Worm (Caenorhabditis elegans): ENCODE results near the gene fipr-28.
"Not testable (repeated sequence)": the region's sequence is repeated elsewhere in the genome, so short reads cannot be mapped to it uniquely, and the experiment has no call there.

fipr-28 gene

DNA sequence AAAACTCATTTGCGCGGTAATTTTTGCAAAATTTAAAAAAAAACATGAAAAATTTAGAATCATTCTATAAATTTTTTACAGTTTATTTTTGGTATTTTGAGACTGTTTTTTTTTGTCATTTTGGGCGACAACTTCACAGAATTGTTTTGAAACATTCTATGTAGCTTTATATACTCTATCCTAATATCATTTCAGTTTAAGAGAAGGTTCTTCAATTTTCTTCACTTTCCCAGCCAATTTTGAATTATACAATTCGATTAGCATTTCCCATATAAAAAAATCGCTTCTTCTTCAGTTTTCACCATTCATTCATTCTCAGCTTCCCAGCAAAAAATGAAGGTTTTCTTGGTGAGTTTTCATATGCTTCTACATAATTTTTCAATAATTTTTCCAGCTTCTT, at the start of gene fipr-28:
fipr-28 (plus strand) TSS at position 301 of the 400 bp plus-strand sequence.
- no peak for TF ChIP-seq unc-62 (GFP tag; optimal IDR thresholded peaks at IDR 0.05)

DNA sequence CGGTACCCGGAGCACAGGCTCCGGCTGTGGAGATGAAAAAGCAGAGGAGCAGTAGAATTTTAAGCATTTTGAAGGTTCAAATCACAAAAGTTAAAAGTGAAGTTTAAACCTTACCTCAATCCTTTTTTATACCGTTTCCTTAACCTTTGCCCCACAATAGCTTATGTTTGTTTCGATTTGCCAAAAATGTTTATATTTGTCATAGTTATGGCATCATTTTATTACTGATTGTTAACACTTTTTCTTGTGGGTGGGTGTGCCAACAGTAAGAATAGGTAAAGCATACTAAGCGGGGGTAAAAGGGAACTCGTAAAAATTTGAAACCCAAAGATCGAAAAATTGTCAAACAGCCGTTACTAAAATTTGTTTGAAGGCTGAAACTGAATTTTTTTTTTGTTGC, 49.3 kb upstream of the fipr-28 start, which contains the start of gene Y51H4A.8:
Y51H4A.8 (minus strand) TSS at position 101 of the 400 bp plus-strand sequence.
- no peak for TF ChIP-seq unc-62 (GFP tag; optimal IDR thresholded peaks at IDR 0.05)

DNA sequence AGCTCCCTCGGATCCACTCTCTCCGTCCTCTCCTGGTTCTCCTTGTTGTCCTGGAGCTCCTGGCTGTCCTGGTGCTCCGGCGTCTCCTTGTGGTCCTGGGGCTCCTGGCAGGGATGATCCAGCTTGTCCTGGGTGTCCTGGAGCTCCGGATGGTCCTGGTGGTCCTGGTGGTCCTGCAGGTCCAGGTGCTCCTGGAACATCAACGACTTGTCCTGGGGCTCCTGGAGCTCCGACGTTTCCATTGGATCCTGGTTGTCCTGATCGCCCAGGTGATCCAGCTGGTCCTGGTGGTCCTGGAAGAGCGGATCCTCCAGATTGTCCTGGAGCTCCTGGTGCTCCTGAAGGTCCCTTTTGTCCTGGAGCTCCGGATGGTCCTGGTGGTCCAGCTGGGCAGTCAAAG, 26.2 kb upstream of the fipr-28 start:
- TF ChIP-seq unc-62 (GFP tag; optimal IDR thresholded peaks at IDR 0.05), result no peak

DNA sequence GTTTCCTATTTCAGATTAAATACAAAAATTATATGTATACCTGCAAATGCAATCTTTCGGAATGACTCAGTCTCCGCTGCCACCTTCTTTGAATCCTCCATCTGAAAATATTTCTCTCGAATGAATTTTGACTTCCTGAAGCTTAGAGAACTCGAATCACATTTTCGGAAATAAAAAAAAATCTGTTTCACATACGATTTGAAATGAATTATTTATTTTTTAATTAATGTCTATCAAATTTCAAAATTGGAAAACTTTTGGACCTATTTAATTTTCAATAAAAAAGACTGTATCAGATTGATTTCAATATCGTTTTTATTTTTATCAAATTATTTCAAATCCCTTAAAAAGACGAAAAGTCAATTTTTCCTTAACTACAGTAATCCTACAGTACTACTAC, 25.1 kb upstream of the fipr-28 start, which contains the start of gene col-137:
col-137 (minus strand) TSS at position 101 of the 400 bp plus-strand sequence.
- TF ChIP-seq unc-62 (GFP tag; optimal IDR thresholded peaks at IDR 0.05), result no peak

DNA sequence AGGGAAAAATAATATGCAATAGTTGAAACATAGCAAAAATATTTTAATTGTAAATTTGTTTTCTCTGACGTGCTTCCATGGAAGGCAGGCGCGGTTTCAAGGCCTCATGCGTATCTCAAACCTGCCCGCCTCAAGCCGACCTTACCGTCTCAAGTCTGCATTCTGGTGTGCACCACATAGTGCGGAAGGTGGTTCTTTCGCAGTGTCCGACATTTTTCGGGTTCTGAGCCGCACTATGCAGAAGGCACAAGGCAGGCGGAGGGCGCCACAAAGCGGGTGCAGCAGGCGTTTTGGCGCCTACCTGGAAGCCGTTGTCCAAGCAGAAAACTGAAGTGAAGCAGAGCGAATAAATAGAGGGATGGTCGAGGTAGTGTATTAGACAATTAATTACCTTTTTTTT, 5.3 kb upstream of the fipr-28 start:
- no peak for TF ChIP-seq unc-62 (GFP tag; optimal IDR thresholded peaks at IDR 0.05)

ce11 chrIV:16625909-16626308, 1.9 kb upstream of the fipr-28 start, which contains the start of gene fip-7:
fip-7 (plus strand) TSS chrIV:16626209.
- not testable (repeated sequence) for TF ChIP-seq unc-62 (GFP tag; optimal IDR thresholded peaks at IDR 0.05)

ce11 chrIV:16629090-16629489, 1.3 kb downstream of the fipr-28 start, which contains the start of gene Y51H4A.936:
Y51H4A.936 (plus strand) TSS chrIV:16629390.
- no peak for TF ChIP-seq unc-62 (GFP tag; optimal IDR thresholded peaks at IDR 0.05)

DNA sequence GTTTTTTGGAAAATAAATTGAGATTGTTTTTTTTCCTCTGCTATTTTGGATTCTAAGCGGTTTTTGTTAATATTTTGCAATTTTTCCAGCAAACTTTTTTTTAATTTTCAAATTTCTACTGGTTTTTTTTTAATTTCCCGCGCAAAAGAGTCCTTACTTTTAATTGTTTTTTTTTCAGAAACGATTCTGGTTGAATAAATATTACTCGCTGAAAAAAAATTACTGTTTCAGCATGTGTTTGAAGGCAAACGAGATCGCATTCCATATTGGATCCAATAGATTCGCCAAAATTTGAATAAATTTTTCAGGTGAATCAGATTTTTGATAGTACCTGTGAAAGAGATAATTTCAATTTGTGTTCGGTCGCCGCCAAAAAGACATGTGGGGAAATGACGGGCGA, 2.0 kb downstream of the fipr-28 start:
- TF ChIP-seq unc-62 (GFP tag; optimal IDR thresholded peaks at IDR 0.05), result no peak

DNA sequence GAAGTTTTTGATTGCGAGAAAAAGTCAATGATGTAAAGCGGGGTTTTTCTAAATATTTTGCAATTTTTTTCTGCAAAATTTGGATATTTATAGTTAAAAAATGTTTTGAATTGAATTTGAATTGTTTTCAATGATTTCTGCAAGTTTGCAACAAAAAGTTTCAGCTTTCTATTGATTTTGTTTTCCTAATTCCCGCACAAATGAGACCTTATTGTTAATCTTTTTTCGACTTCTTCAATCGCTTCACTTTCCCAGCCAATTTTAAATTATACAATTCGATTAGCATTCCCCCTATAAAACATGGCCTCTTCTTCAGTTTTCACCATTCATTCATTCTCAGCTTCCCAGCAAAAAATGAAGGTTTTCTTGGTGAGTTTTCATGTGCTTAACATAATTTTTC, 2.8 kb downstream of the fipr-28 start, which contains the start of gene fipr-27:
fipr-27 (plus strand) TSS at position 301 of the 400 bp plus-strand sequence.
- no peak for TF ChIP-seq unc-62 (GFP tag; optimal IDR thresholded peaks at IDR 0.05)

DNA sequence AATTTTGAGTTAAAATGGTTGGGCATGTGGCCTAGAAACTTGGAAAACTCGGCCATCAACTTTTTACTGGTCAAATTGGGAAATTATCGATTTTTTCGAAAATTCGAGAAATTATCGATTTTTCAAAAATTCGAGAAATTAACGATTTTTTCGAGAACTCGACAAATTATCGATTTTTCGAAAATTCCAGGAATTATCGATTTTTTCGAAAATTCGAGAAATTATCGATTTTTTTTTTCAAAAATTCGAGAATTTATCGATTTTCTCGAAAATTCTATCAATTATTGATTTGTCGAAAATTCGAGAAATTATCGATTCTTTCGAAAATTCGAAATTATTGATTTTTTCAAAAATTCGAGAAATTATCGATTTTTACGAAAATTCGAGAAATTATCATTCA, 16.0 kb downstream of the fipr-28 start:
- TF ChIP-seq unc-62 (GFP tag; optimal IDR thresholded peaks at IDR 0.05), result no peak

- no peak for TF ChIP-seq unc-62 (GFP tag; optimal IDR thresholded peaks at IDR 0.05)
Measured at ce11 chrIV:16645492-16646191, 17.9 kb downstream of the fipr-28 start.

ce11 chrIV:16646192-16646544, 18.4 kb downstream of the fipr-28 start, which contains the start of gene Y51H4A.13:
Y51H4A.13 (minus strand) TSS chrIV:16646373.
- TF ChIP-seq unc-62 (GFP tag; optimal IDR thresholded peaks at IDR 0.05), result not testable (repeated sequence)

DNA sequence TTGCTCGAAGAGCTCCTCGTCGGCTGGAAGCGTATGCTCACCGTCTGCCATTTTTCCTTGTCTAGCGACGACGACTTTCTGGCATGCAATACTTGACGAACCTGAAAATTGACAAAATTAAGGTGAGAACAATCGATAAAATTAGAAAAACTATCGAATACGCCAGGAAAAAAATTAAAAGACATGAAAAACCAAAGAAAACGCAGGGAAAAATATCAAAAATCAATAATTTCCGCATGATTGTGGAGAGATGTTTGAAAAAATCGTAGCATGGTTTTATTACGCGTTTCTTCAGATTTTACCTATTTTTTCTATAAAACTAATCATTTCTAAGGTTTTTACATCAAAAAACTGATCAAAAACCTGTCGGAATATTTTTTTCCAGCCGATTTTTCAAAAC, 28.0 kb downstream of the fipr-28 start, which contains the start of gene set-26:
set-26 (minus strand) TSS at position 101 of the 400 bp plus-strand sequence.
- not testable (repeated sequence) for TF ChIP-seq unc-62 (GFP tag; optimal IDR thresholded peaks at IDR 0.05)

DNA sequence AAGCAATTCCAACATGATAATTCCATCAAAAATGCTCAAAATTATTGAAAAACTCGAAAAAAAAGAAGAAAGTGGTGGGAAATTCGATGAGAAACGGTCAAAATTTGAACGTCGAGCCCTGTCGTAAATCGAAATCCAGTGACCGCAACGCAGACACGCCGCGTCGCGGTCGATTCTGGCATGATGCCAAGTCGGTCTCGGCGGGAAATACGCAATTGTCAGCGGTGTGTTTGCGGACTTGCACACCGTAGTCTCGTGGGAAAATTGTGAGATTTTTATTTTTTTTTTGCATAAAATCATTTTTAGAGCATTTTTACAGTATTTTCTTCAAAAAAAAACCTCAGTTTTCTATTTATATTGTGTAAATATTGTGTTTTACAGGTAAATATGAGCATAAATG, 28.5 kb downstream of the fipr-28 start, which contains the start of gene tsr-2:
tsr-2 (plus strand) TSS at position 382 of the 400 bp plus-strand sequence.
- no peak for TF ChIP-seq unc-62 (GFP tag; optimal IDR thresholded peaks at IDR 0.05)

- TF ChIP-seq unc-62 (GFP tag; optimal IDR thresholded peaks at IDR 0.05), result no peak
Measured at ce11 chrIV:16657488-16657982, 29.8 kb downstream of the fipr-28 start.

ce11 chrIV:16658731-16659130, 31.0 kb downstream of the fipr-28 start:
- TF ChIP-seq unc-62 (GFP tag; optimal IDR thresholded peaks at IDR 0.05), result no peak

DNA sequence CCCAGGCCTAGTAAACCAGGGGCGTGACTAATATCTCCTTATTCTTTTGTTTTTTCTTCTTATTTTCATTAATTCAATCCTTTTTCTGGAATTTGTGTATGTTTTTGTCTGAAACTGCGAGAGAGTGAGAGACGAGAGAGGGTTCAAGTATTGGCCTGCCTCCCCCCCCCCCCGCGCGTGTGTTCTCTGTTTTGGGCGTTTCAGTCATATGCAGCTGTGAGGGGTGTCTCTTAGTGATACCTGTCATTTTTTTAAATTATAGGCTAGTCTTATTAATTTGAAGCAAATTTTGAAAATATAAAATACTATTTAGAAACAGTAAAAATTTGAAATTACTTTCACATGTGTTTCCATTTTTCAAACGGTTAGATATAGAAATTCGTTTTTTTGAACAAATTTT, 31.7 kb downstream of the fipr-28 start:
- no peak for TF ChIP-seq unc-62 (GFP tag; optimal IDR thresholded peaks at IDR 0.05)

Measured in whole organism, dauer.